Fruit fly (Drosophila melanogaster): ENCODE measurements around the gene CG15894.
A peak's percentile ranks its signal among the peaks of the same experiment; 100 is the strongest.

CG15894 gene

DNA sequence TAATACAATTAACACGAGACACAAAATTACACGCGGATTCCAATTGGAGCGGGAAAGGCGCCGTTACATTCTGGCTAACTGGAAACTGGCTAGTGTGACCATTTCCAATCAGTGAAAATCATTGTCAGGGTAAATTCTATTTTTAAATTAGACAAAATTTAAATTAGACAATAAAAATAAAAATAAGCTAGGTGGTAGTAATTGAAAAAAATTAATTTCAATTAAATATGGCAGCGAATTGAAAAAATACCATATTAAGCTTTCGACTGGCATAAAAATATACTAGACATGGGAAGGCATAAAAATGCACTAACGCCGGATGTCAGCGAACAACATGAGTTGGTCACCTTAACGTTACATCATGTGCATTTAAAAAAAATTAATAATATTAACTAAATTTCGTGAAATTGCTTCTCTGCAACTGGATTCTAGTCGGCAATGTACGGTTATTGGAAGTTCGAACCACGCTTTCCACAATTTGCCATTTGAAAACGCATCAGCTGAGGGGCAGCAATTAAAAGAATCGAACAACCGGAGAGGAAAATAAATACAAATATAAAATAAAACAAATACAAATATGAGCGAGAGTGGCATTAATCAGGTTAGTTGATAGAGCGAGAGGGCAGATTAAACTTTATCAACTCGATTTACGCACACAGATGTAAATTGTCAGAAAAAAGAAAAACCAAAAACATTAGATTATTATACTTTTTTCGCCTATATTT is 56.8 kb downstream of the CG15894 start, which contains the start of the genes swa and Marf:
TSS of gene swa (minus strand) at position 77 of the 725 bp plus-strand sequence.
TSS of gene Marf (plus strand) at position 318 of the 725 bp plus-strand sequence.
- no peak for TF ChIP-seq CG12605 (GFP tag; IDR thresholded peaks at IDR 0.05)
- TF ChIP-seq Pif1B (GFP tag; optimal IDR thresholded peaks at IDR 0.05): no peak
- TF ChIP-seq CG34367 (tag; optimal IDR thresholded peaks at IDR 0.05): no peak
- no peak for TF ChIP-seq CG14655 (GFP tag; optimal IDR thresholded peaks at IDR 0.05)
- no peak for TF ChIP-seq CG32121 (GFP tag; IDR thresholded peaks at IDR 0.05)
- no peak for TF ChIP-seq fd96Ca (GFP tag; IDR thresholded peaks at IDR 0.05)
- no peak for TF ChIP-seq rn (GFP tag; IDR thresholded peaks at IDR 0.05)
- TF ChIP-seq CG17806 (tag; optimal IDR thresholded peaks at IDR 0.05): no peak

DNA sequence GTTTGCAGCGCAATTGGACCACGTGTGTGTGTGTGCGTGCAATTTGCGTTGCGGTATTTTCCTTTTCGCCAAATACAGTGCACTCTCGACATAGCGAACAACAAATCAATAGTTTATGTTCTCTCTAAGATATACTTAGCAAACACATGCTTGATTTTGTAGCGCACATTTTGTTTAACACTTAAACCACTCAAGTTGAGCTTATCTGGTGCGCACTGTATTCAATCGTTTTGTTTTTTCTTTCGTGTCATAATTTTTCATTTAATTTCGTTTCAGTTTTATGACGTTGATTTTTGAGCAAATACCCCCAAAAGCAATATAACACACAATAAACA is 57.3 kb downstream of the CG15894 start:
- peak; percentile 88 for TF ChIP-seq rn (GFP tag; IDR thresholded peaks at IDR 0.05)
- TF ChIP-seq Ets98B (GFP tag; IDR thresholded peaks at IDR 0.05): peak; percentile 98
- no peak for TF ChIP-seq EcR (GFP tag; optimal IDR thresholded peaks at IDR 0.05)
- TF ChIP-seq CG10348 (GFP tag; IDR thresholded peaks at IDR 0.05): peak; percentile 80
- no peak for TF ChIP-seq D1 (tag; optimal IDR thresholded peaks at IDR 0.05)
- TF ChIP-seq CG12605 (GFP tag; IDR thresholded peaks at IDR 0.05): peak; percentile 92
- peak; percentile 97 for TF ChIP-seq fd96Ca (GFP tag; IDR thresholded peaks at IDR 0.05)
- peak; percentile 67 for TF ChIP-seq CG9948 (tag; optimal IDR thresholded peaks at IDR 0.05)
- TF ChIP-seq CG32121 (GFP tag; IDR thresholded peaks at IDR 0.05): peak; percentile 97
- peak; percentile 90 for TF ChIP-seq Snoo (tag; optimal IDR thresholded peaks at IDR 0.05)
- peak; percentile 51 for TF ChIP-seq gl (tag; optimal IDR thresholded peaks at IDR 0.05)
- TF ChIP-seq CG8301 (tag; optimal IDR thresholded peaks at IDR 0.05): peak; percentile 88
- TF ChIP-seq CG14655 (GFP tag; optimal IDR thresholded peaks at IDR 0.05): peak; percentile 86
- TF ChIP-seq CG17806 (tag; optimal IDR thresholded peaks at IDR 0.05): peak; percentile 69
- peak; percentile 71 for TF ChIP-seq CG34367 (tag; optimal IDR thresholded peaks at IDR 0.05)
- TF ChIP-seq Pif1A (GFP tag; optimal IDR thresholded peaks at IDR 0.05): peak; percentile 85
- peak; percentile 81 for TF ChIP-seq Pif1B (GFP tag; optimal IDR thresholded peaks at IDR 0.05)
- peak; percentile 79 for TF ChIP-seq CG15710 (tag; optimal IDR thresholded peaks at IDR 0.05)
- no peak for TF ChIP-seq CG13204 (GFP tag; optimal IDR thresholded peaks at IDR 0.05)
- peak; percentile 98 for TF ChIP-seq CG4496 (GFP tag; IDR thresholded peaks at IDR 0.05)
- peak; percentile 65 for TF ChIP-seq CG8159 (tag; optimal IDR thresholded peaks at IDR 0.05)

DNA sequence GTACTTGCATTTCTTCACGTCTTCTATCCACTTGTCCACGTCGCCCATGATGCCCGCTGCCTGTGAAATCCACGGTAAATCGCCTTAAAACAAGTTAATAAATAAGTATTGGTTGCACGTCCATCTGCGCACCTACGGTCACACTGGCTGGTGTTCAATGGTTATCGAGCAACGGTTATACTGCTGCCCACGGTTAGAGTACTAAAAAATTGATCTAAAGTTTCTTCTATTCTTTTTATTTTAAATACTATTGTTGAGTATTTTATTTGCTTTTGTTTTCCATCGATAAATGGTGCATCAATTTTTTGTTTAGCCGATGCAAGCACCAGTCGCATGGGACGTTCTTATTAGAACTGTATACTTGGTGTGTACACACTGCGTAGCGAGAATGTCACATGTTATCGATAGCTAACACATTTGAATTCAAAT is 63.8 kb downstream of the CG15894 start, which contains the start of gene PpV:
TSS of gene PpV (minus strand) at position 147 of the 429 bp plus-strand sequence.
- TF ChIP-seq CG34367 (tag; optimal IDR thresholded peaks at IDR 0.05) (peak; percentile 13), CG15710 (tag; optimal IDR thresholded peaks at IDR 0.05) (peak; percentile 32), D1 (tag; optimal IDR thresholded peaks at IDR 0.05) (no peak), rn (GFP tag; IDR thresholded peaks at IDR 0.05) (no peak), CG10348 (GFP tag; IDR thresholded peaks at IDR 0.05) (no peak), Pif1B (GFP tag; optimal IDR thresholded peaks at IDR 0.05) (no peak), CG14655 (GFP tag; optimal IDR thresholded peaks at IDR 0.05) (no peak)

DNA sequence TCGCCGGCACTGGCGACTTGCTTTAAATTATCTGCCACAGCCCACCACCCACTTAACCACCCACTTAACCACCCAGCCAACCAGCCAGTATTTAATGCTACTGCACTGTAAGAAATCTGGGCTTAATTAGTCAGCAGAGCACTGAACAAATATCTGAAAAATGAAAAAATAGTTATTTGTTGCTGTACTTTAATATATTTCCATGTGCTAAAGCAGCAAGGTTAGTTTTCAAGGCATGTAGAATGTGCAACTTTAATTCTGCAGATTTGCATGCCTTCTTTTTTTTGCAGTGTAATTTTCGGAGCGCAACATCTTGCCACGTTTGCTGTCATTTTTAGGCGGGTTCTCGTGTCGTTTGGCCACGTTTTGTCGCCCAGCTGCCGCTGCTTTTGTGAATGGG is 66.6 kb downstream of the CG15894 start:
- no peak for TF ChIP-seq CG9948 (tag; optimal IDR thresholded peaks at IDR 0.05)
- peak; percentile 30; the same call in 1 of the 3 replicates for TF ChIP-seq fd96Ca (GFP tag; IDR thresholded peaks at IDR 0.05)
- TF ChIP-seq CG8159 (tag; optimal IDR thresholded peaks at IDR 0.05): peak; percentile 14

DNA sequence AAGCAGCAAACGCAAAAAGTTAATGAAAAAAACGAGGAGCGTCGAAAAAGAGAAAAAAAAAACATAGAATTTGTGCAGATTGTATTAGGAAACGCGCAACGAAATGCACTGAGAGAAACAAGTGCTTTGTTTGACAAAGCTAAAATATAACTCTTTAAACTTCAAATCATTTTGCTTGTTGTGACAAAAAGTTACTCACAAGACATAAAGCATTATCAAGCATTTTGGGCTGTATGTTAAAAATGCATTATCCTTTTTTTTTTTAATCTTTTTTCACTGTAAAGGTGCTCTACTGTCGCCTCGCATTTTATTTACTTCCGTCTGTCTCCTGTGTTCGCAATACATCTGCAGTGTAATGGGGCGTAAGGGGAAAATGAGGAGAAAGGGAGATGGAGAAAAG is 67.7 kb downstream of the CG15894 start:
- TF ChIP-seq Ets98B (GFP tag; IDR thresholded peaks at IDR 0.05): no peak
- no peak for TF ChIP-seq gl (tag; optimal IDR thresholded peaks at IDR 0.05)
- TF ChIP-seq CG12605 (GFP tag; IDR thresholded peaks at IDR 0.05): no peak
- TF ChIP-seq CG13204 (GFP tag; optimal IDR thresholded peaks at IDR 0.05): no peak
- peak; percentile 12 for TF ChIP-seq CG8159 (tag; optimal IDR thresholded peaks at IDR 0.05)
- no peak for TF ChIP-seq CG8301 (tag; optimal IDR thresholded peaks at IDR 0.05)
- no peak for TF ChIP-seq fd96Ca (GFP tag; IDR thresholded peaks at IDR 0.05)
- TF ChIP-seq Pif1B (GFP tag; optimal IDR thresholded peaks at IDR 0.05): no peak

Measured in whole organism, pupa.